Worm (Caenorhabditis elegans) whole organism, late embryonic: ENCODE results near the gene Y53C12A.10.

Experiments used
- dmd-4 ChIP-seq: sonication (generic microtip); optimal IDR thresholded peaks from 2 replicates; lab custom pipeline; 2016; ENCODE audit warnings: borderline replicate concordance, missing genetic modification characterization, missing compliant biosample characterization
- ref-2 ChIP-seq: sonication (generic microtip); optimal IDR thresholded peaks from 2 replicates; lab custom pipeline; 2016; ENCODE audit warnings: missing genetic modification characterization, missing compliant biosample characterization

DNA sequence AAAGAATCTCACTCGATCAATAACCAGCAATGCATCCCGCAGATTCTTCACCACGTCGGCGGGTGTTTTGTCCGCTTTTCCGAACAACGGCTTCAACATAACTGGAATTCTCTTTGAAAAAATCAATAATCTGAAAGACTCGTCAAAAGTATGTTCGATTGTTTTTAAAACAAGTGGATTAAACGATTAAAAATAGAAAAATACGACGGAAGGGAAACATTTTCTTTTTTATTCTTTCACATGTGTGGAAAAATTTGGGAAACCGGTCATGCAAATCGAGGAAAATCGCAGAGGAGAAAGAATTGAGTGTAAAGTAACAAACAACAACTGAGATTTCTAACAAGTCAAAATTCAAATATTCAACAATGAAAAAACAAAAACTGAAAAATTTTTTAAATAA, 1.0 kb downstream of the Y53C12A.10 start, which contains the start of gene mop-25.2:
- TF ChIP-seq ref-2 (tag; lab: Kevin White, UChicago) (no peak), dmd-4 (tag; lab: Kevin White, UChicago) (no peak)
